Comparison of ENCODE assay signal across 1 worm cellular context in the genomic region with DNA sequence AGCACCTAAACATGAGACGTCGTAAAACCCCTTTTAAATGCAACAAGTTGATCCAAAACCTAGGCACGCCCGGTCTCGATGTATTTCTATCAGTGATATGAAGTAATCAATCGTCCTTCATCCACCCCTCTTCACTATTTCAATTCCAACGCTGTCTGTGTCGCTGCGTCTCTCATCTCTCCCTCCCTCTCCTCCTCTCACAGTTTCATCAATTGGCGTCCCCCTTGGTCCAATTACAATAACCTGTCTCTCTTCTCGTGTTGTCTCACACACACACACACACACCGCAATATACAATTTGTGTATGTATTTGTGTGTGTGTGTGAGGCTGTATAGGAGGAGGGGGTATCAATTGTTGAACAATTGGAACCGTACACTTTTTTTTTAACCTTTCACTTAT.
TF ChIP-seq lines count a peak whose summit lies in the region.

No protein-coding gene starts in this region.

TF ChIP-seq in whole organism, L1 larva, 84 proteins besides CTCF, POLR2A, EP300 and RAD21 (continued from another document):
- TF ChIP-seq pqm-1 (tag; optimal IDR thresholded peaks at IDR 0.05; lab: Kevin White, UChicago) (no peak), nhr-77 (tag; optimal IDR thresholded peaks at IDR 0.05; lab: Kevin White, UChicago) (no peak), elt-3 (tag; optimal IDR thresholded peaks at IDR 0.05; lab: Kevin White, UChicago) (peak in 5 of 6 experiments; percentile 13 to 73 (median 59)), egl-13 (tag; optimal IDR thresholded peaks at IDR 0.05; lab: Kevin White, UChicago) (no peak), nhr-11 (tag; optimal IDR thresholded peaks at IDR 0.05; lab: Kevin White, UChicago) (no peak), nhr-76 (tag; optimal IDR thresholded peaks at IDR 0.05; lab: Kevin White, UChicago) (no peak), mdl-1 (tag; optimal IDR thresholded peaks at IDR 0.05; lab: Kevin White, UChicago) (peak in 1 of 2 experiments; percentile 35), ztf-11 (tag; optimal IDR thresholded peaks at IDR 0.05; lab: Kevin White, UChicago) (no peak), ceh-88 (GFP tag; IDR thresholded peaks at IDR 0.05; lab: Robert Waterston, UW) (no peak), sptf-1 (tag; optimal IDR thresholded peaks at IDR 0.05; lab: Kevin White, UChicago) (no peak), vab-15 (tag; optimal IDR thresholded peaks at IDR 0.05; lab: Kevin White, UChicago) (peak; percentile 88), isw-1 (GFP tag; IDR thresholded peaks at IDR 0.05; lab: Robert Waterston, UW) (no peak), dpl-1 (GFP tag; optimal IDR thresholded peaks at IDR 0.05; lab: Kevin White, UChicago) (no peak), pax-3 (tag; optimal IDR thresholded peaks at IDR 0.05; lab: Kevin White, UChicago) (no peak), ama-1 (optimal IDR thresholded peaks at IDR 0.05; lab: Kevin White, UChicago) (no peak), C34B4.2 (tag; optimal IDR thresholded peaks at IDR 0.05; lab: Kevin White, UChicago) (no peak), xbp-1 (tag; optimal IDR thresholded peaks at IDR 0.05; lab: Kevin White, UChicago) (no peak), tlp-1 (tag; optimal IDR thresholded peaks at IDR 0.05; lab: Kevin White, UChicago) (no peak), elt-2 (tag; optimal IDR thresholded peaks at IDR 0.05; lab: Kevin White, UChicago) (no peak), unc-130 (tag; optimal IDR thresholded peaks at IDR 0.05; lab: Kevin White, UChicago) (peak; percentile 1), hlh-4 (tag; optimal IDR thresholded peaks at IDR 0.05; lab: Kevin White, UChicago) (no peak), unc-98 (GFP tag; IDR thresholded peaks at IDR 0.05; lab: Robert Waterston, UW) (no peak), nhr-84 (tag; optimal IDR thresholded peaks at IDR 0.05; lab: Kevin White, UChicago) (no peak), nhr-19 (GFP tag; conservative IDR thresholded peaks at IDR 0.05; lab: Robert Waterston, UW) (no peak), unc-30 (tag; optimal IDR thresholded peaks at IDR 0.05; lab: Kevin White, UChicago) (no peak), jun-1 (tag; optimal IDR thresholded peaks at IDR 0.05; lab: Kevin White, UChicago) (no peak), tbx-2 (tag; optimal IDR thresholded peaks at IDR 0.05; lab: Kevin White, UChicago) (no peak), snu-23 (GFP tag; optimal IDR thresholded peaks at IDR 0.05; lab: Kevin White, UChicago) (peak; percentile 52)
TF ChIP-seq in whole organism, L1 larva: peak in this region for 14.
